Worm (Caenorhabditis elegans): ENCODE data around the gene F47F2.1.

The F47F2.1 gene

DNA sequence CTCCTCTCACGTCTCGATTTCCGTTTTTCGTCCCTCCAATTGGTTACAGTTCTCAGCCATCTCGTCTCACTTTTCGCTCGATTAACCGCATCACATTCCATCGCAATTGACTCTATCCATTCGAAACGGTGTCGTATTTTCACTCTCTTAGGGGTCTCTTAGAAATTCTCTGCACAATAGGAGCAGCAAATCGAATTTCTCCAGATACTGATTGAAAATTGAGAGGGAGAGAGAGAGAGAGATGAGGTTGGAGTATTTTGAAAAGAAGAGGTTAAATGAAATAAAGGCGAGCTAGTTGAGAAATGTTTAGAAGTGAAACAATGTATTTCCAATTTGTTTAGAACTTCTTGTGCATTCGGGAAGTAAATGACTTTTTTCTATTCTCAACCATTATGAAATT lies 23.1 kb downstream of the F47F2.1 start:
- peak; percentile 93 for TF ChIP-seq unc-42 (tag; optimal IDR thresholded peaks at IDR 0.05)
- no peak for TF ChIP-seq tbx-2 (tag; optimal IDR thresholded peaks at IDR 0.05)
- TF ChIP-seq fax-1 (tag; optimal IDR thresholded peaks at IDR 0.05), result no peak
- TF ChIP-seq ceh-34 (tag; optimal IDR thresholded peaks at IDR 0.05), result no peak
- no peak for TF ChIP-seq hlh-30 (tag; optimal IDR thresholded peaks at IDR 0.05; ENCODE audit: insufficient read depth)
- no peak for TF ChIP-seq eyg-1 (tag; optimal IDR thresholded peaks at IDR 0.05)

DNA sequence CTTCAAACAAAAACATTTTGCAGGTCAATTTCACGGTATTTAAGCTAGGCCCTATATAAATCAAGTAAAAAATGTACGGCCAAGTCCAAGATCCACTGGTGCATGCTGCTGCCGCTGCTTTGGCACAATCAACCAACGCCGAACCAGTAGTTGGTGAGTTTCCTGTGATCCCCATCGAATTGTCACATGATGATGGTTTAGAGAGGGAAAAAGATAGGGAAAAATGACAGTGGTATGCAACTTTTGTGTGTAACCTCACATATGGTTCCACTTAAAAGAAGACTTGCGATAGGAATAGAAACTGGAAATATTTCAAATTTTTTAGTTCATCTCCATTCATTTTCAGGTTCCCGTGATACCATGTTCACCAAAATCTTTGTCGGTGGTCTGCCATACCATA lies 26.2 kb downstream of the F47F2.1 start, which contains the start of gene sup-12:
TSS of gene sup-12 (plus strand) at position 17 of the 400 bp plus-strand sequence.
- TF ChIP-seq ceh-22 (tag; optimal IDR thresholded peaks at IDR 0.05), result no peak
- peak; percentile 10 for TF ChIP-seq hlh-30 (tag; optimal IDR thresholded peaks at IDR 0.05; ENCODE audit: insufficient read depth)

DNA sequence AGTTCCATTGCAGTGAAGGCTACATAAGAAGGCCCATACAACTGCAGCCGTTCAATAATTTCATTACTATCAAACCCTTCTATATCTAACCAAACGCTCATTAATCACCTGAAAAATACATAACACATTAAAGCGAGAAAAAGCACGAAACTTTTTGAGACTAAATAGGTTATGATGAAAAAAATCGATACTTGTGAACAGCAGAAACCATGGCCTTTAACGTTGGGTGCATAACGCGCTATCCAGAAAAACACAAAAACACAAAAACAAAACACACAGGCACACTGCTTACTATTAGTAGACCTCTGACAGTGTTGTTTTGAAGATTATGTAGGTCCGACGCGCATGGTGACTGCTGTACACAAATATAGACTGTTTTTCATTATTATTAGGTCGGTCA lies 32.9 kb downstream of the F47F2.1 start, which contains the start of gene T22B2.5:
TSS of gene T22B2.5 (minus strand) at position 101 of the 400 bp plus-strand sequence.
- TF ChIP-seq pqm-1 (tag; optimal IDR thresholded peaks at IDR 0.05) (no peak), unc-55 (GFP tag; optimal IDR thresholded peaks at IDR 0.05) (no peak), C08G9.2 (tag; optimal IDR thresholded peaks at IDR 0.05) (no peak), ceh-6 (GFP tag; optimal IDR thresholded peaks at IDR 0.05) (no peak), pros-1 (tag; optimal IDR thresholded peaks at IDR 0.05) (no peak), gmeb-2 (tag; optimal IDR thresholded peaks at IDR 0.05) (no peak), K02D7.2 (tag; optimal IDR thresholded peaks at IDR 0.05) (no peak), T23F11.4 (GFP tag; optimal IDR thresholded peaks at IDR 0.05) (no peak), ceh-2 (tag; optimal IDR thresholded peaks at IDR 0.05) (no peak), odd-2 (tag; optimal IDR thresholded peaks at IDR 0.05) (no peak), che-1 (tag; optimal IDR thresholded peaks at IDR 0.05) (no peak), sox-4 (tag; optimal IDR thresholded peaks at IDR 0.05) (no peak), hlh-30 (tag; optimal IDR thresholded peaks at IDR 0.05; ENCODE audit: insufficient read depth) (no peak), hlh-13 (GFP tag; optimal IDR thresholded peaks at IDR 0.05) (no peak)

DNA sequence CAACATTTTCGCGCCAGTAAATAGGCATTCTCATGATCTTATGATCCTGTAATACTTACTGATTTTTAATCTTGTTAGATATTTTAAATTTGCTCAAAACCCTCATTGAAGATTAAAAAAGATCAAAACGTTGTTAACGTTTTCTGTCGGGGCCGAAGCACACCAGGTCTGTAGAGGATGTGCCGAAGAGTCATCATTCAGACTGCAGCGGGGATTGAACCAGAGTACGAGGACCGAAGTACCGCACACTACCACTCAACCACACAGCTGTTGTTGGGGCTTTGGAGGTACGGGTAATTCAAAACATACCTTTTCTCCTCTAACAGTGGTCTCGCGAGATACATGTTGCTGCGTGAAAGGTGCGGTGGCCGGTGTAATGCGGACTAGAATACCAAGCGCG lies 35.9 kb downstream of the F47F2.1 start:
- TF ChIP-seq hlh-6 (tag; optimal IDR thresholded peaks at IDR 0.05) (peak; percentile 53), C38D4.7 (GFP tag; optimal IDR thresholded peaks at IDR 0.05) (peak; percentile 32), tbx-2 (tag; optimal IDR thresholded peaks at IDR 0.05) (peak; percentile 11), eyg-1 (tag; optimal IDR thresholded peaks at IDR 0.05) (peak; percentile 40), syd-9 (tag; optimal IDR thresholded peaks at IDR 0.05) (peak; percentile 17), gmeb-2 (tag; optimal IDR thresholded peaks at IDR 0.05) (peak; percentile 38), ceh-6 (GFP tag; optimal IDR thresholded peaks at IDR 0.05) (peak; percentile 74), madf-2 (tag; optimal IDR thresholded peaks at IDR 0.05) (peak; percentile 43), nfya-1 (tag; optimal IDR thresholded peaks at IDR 0.05) (peak; percentile 11), che-1 (tag; optimal IDR thresholded peaks at IDR 0.05) (peak; percentile 58), ceh-31 (tag; optimal IDR thresholded peaks at IDR 0.05) (peak; percentile 1), ceh-45 (GFP tag; IDR thresholded peaks at IDR 0.05) (no peak), ref-2 (tag; optimal IDR thresholded peaks at IDR 0.05) (peak; percentile 30), hlh-8 (tag; optimal IDR thresholded peaks at IDR 0.05) (peak; percentile 14), ama-1 (optimal IDR thresholded peaks at IDR 0.05) (no peak), rnt-1 (tag; optimal IDR thresholded peaks at IDR 0.05) (peak; percentile 38), sdc-2 (tag; optimal IDR thresholded peaks at IDR 0.05) (peak; percentile 74), sox-4 (tag; optimal IDR thresholded peaks at IDR 0.05) (peak; percentile 0), K02D7.2 (tag; optimal IDR thresholded peaks at IDR 0.05) (no peak), nhr-232 (tag; optimal IDR thresholded peaks at IDR 0.05) (peak; percentile 38), zip-5 (tag; optimal IDR thresholded peaks at IDR 0.05) (no peak), ceh-34 (tag; optimal IDR thresholded peaks at IDR 0.05) (peak; percentile 15), ttx-3 (tag; optimal IDR thresholded peaks at IDR 0.05) (peak; percentile 53), fax-1 (tag; optimal IDR thresholded peaks at IDR 0.05) (peak; percentile 50), fkh-6 (tag; optimal IDR thresholded peaks at IDR 0.05) (no peak), elt-4 (tag; optimal IDR thresholded peaks at IDR 0.05) (no peak), elt-2 (tag; optimal IDR thresholded peaks at IDR 0.05) (peak; percentile 41), K09A11.1 (tag; optimal IDR thresholded peaks at IDR 0.05; ENCODE audit: insufficient read depth) (peak; percentile 29), pat-9 (tag; optimal IDR thresholded peaks at IDR 0.05) (peak; percentile 53)
